Fruit fly (Drosophila melanogaster): Measurements from ENCODE around the gene Syt12.

- TF ChIP-seq pan (optimal IDR thresholded peaks at IDR 0.05) (no peak), Dfd (GFP tag; optimal IDR thresholded peaks at IDR 0.05) (no peak)
Measured at dm6 chrX:13314323-13314722, 44.7 kb upstream of the Syt12 start.

All from whole organism, wandering third instar larva.